Fruit fly (Drosophila melanogaster) whole organism, embryonic: ENCODE measurements around the gene CG32278.

Source experiments
- Awh ChIP-seq: fragments of 200-800 bp; sonication (Bioruptor generic); IDR thresholded peaks from 2 replicates; pipeline ENCODE4, ENCODE4 v1.3.6; 2022; ENCODE audit warnings: missing biosample characterization, missing genetic modification characterization
- Bdp1 ChIP-seq: fragments of 200-800 bp; sonication (Bioruptor generic); optimal IDR thresholded peaks from 3 replicates; lab custom pipeline; 2016; ENCODE audit warnings: missing biosample characterization, missing genetic modification characterization
- CG11085 ChIP-seq: fragments of 200-800 bp; sonication (Bioruptor generic); IDR thresholded peaks from 2 replicates; pipeline ENCODE4 v1.3.6; 2022; ENCODE audit warnings: missing biosample characterization, missing genetic modification characterization
- CG11398 ChIP-seq: fragments of 200-800 bp; sonication (Bioruptor generic); optimal IDR thresholded peaks from 2 replicates; lab custom pipeline; 2016; ENCODE audit warnings: missing biosample characterization, missing genetic modification characterization
- CG12299 ChIP-seq: fragments of 200-800 bp; sonication (Bioruptor generic); optimal IDR thresholded peaks from 2 replicates; lab custom pipeline; 2018; ENCODE audit warnings: missing biosample characterization, mild to moderate bottlenecking, missing genetic modification characterization
- CG12659 ChIP-seq: fragments of 200-800 bp; sonication (Bioruptor generic); optimal IDR thresholded peaks from 3 replicates; lab custom pipeline; 2017; ENCODE audit warnings: mild to moderate bottlenecking, missing biosample characterization, missing genetic modification reagents, missing genetic modification characterization
- CG12769 ChIP-seq: fragments of 200-800 bp; sonication (Bioruptor generic); optimal IDR thresholded peaks from 2 replicates; lab custom pipeline; 2019; ENCODE audit warnings: missing biosample characterization, mild to moderate bottlenecking, missing genetic modification characterization, moderate library complexity
- CG12942 ChIP-seq: fragments of 200-800 bp; sonication (Bioruptor generic); optimal IDR thresholded peaks from 3 replicates; lab custom pipeline; 2016; ENCODE audit warnings: missing biosample characterization, missing genetic modification characterization
- CG14441 ChIP-seq: fragments of 200-800 bp; sonication (Bioruptor generic); IDR thresholded peaks from 2 replicates; pipeline ENCODE4 v1.3.6; 2022; ENCODE audit warnings: missing biosample characterization, missing genetic modification characterization
- CG15073 ChIP-seq: fragments of 200-800 bp; sonication (Bioruptor generic); optimal IDR thresholded peaks from 2 replicates; lab custom pipeline; 2016; ENCODE audit warnings: missing biosample characterization, missing genetic modification characterization
- CG16815 ChIP-seq: fragments of 200-800 bp; sonication (Bioruptor generic); optimal IDR thresholded peaks from 3 replicates; lab custom pipeline; 2017; ENCODE audit warnings: missing biosample characterization, mild to moderate bottlenecking, missing genetic modification characterization
- CG17829 ChIP-seq: fragments of 200-800 bp; optimal IDR thresholded peaks from 2 replicates; lab custom pipeline; 2019; ENCODE audit warnings: missing biosample characterization, mild to moderate bottlenecking, missing genetic modification characterization, moderate library complexity
- CG17912 ChIP-seq: fragments of 200-800 bp; sonication (Bioruptor generic); optimal IDR thresholded peaks from 2 replicates; lab custom pipeline; 2018; ENCODE audit warnings: missing biosample characterization, mild to moderate bottlenecking, missing genetic modification characterization
- CG30431 ChIP-seq: fragments of 200-800 bp; sonication (Bioruptor generic); optimal IDR thresholded peaks from 2 replicates; lab custom pipeline; 2017; ENCODE audit warnings: missing biosample characterization, missing genetic modification characterization
- CG33213 ChIP-seq: fragments of 200-800 bp; sonication (Bioruptor generic); optimal IDR thresholded peaks from 3 replicates; lab custom pipeline; 2016; ENCODE audit warnings: missing biosample characterization, missing genetic modification characterization
- CG34376 ChIP-seq: fragments of 200-800 bp; sonication (Bioruptor generic); optimal IDR thresholded peaks from 2 replicates; lab custom pipeline; 2018; ENCODE audit warnings: missing biosample characterization, mild to moderate bottlenecking, missing genetic modification characterization
- CG4360 ChIP-seq: fragments of 200-800 bp; sonication (Bioruptor generic); IDR thresholded peaks from 2 replicates; pipeline ENCODE4 v1.3.6; 2022; ENCODE audit warnings: missing biosample characterization, missing genetic modification characterization
- CG6683 ChIP-seq: fragments of 200-800 bp; sonication (Bioruptor generic); optimal IDR thresholded peaks from 2 replicates; lab custom pipeline; 2017; ENCODE audit warnings: missing biosample characterization, mild to moderate bottlenecking, missing genetic modification characterization, missing genetic modification reagents
- CG6765 ChIP-seq: fragments of 200-800 bp; sonication (Bioruptor generic); optimal IDR thresholded peaks from 3 replicates; lab custom pipeline; 2017; ENCODE audit warnings: missing biosample characterization, mild to moderate bottlenecking, missing genetic modification characterization
- CG7987 ChIP-seq: fragments of 200-800 bp; sonication (Bioruptor generic); optimal IDR thresholded peaks from 2 replicates; lab custom pipeline; 2018; ENCODE audit warnings: missing biosample characterization, mild to moderate bottlenecking, missing genetic modification characterization, moderate library complexity
- CG8359 ChIP-seq: fragments of 200-800 bp; sonication (Bioruptor generic); optimal IDR thresholded peaks from 2 replicates; lab custom pipeline; 2017; ENCODE audit warnings: missing biosample characterization, mild to moderate bottlenecking, missing genetic modification characterization, borderline replicate concordance
- Camta ChIP-seq: fragments of 200-800 bp; sonication (Bioruptor generic); optimal IDR thresholded peaks from 2 replicates; lab custom pipeline; 2016; ENCODE audit warnings: missing biosample characterization, missing genetic modification characterization
- Dp ChIP-seq: fragments of 200-800 bp; sonication (Bioruptor generic); optimal IDR thresholded peaks from 2 replicates; lab custom pipeline; 2018; ENCODE audit warnings: missing biosample characterization, mild to moderate bottlenecking, missing genetic modification characterization, moderate library complexity
- ERR ChIP-seq: fragments of 200-800 bp; sonication (Bioruptor generic); optimal IDR thresholded peaks from 2 replicates; lab custom pipeline; 2016; ENCODE audit warnings: missing biosample characterization, missing genetic modification characterization
- GATAe ChIP-seq: fragments of 200-800 bp; sonication (Bioruptor generic); conservative IDR thresholded peaks from 2 replicates; pipeline ENCODE4 v1.3.6; 2022; ENCODE audit warnings: missing biosample characterization, missing genetic modification characterization
- HmgD ChIP-seq: fragments of 200-800 bp; sonication (Bioruptor generic); optimal IDR thresholded peaks from 3 replicates; lab custom pipeline; 2016; ENCODE audit warnings: missing biosample characterization, missing genetic modification characterization
- MBD-R2 ChIP-seq: fragments of 200-800 bp; sonication (Bioruptor generic); IDR thresholded peaks from 2 replicates; pipeline ENCODE4 v1.3.6; 2022; ENCODE audit warnings: missing biosample characterization, missing genetic modification characterization
- Opbp ChIP-seq: fragments of 200-800 bp; sonication (Bioruptor generic); IDR thresholded peaks from 3 replicates; pipeline ENCODE4 v1.3.6; 2022; ENCODE audit warnings: missing biosample characterization, missing genetic modification characterization; ENCODE audit not compliant: partially characterized antibody
- Ravus ChIP-seq: fragments of 200-800 bp; sonication (Bioruptor generic); IDR thresholded peaks from 2 replicates; pipeline ENCODE4 v1.3.6; 2022; ENCODE audit warnings: missing biosample characterization, missing genetic modification characterization
- Rfx ChIP-seq: fragments of 200-800 bp; sonication (Bioruptor generic); IDR thresholded peaks from 2 replicates; pipeline ENCODE4 v1.3.6; 2022; ENCODE audit warnings: missing biosample characterization, missing genetic modification characterization
- Rx ChIP-seq: fragments of 200-800 bp; sonication (Bioruptor generic); IDR thresholded peaks from 2 replicates; pipeline ENCODE4 v1.3.6; 2022; ENCODE audit warnings: missing biosample characterization, missing genetic modification characterization
- Scr ChIP-seq: fragments of 200-800 bp; sonication (Bioruptor generic); IDR thresholded peaks from 2 replicates; pipeline ENCODE4 v1.3.6; 2022; ENCODE audit warnings: missing biosample characterization, missing genetic modification characterization; ENCODE audit not compliant: partially characterized antibody
- TFAM ChIP-seq: fragments of 200-800 bp; sonication (Bioruptor generic); optimal IDR thresholded peaks from 2 replicates; lab custom pipeline; 2017; ENCODE audit warnings: missing biosample characterization, missing genetic modification characterization, inconsistent platforms
- YL-1 ChIP-seq: fragments of 200-800 bp; sonication (Bioruptor generic); optimal IDR thresholded peaks from 3 replicates; lab custom pipeline; 2017; ENCODE audit warnings: missing biosample characterization, mild to moderate bottlenecking, missing genetic modification characterization
- bbx ChIP-seq: fragments of 200-800 bp; sonication (Bioruptor generic); IDR thresholded peaks from 2 replicates; pipeline ENCODE4 v1.3.6; 2022; ENCODE audit warnings: missing biosample characterization, missing genetic modification characterization; ENCODE audit not compliant: partially characterized antibody
- ci ChIP-seq: fragments of 200-800 bp; sonication (Bioruptor generic); IDR thresholded peaks from 3 replicates; pipeline ENCODE4 v1.3.6; 2022; ENCODE audit warnings: missing biosample characterization, missing genetic modification characterization
- fru ChIP-seq: fragments of >200 bp; optimal IDR thresholded peaks from 2 replicates; lab custom pipeline; 2017
- fu2 ChIP-seq: fragments of 200-800 bp; sonication (Bioruptor generic); optimal IDR thresholded peaks from 2 replicates; lab custom pipeline; 2016; ENCODE audit warnings: missing biosample characterization, missing genetic modification characterization
- lab ChIP-seq: fragments of 200-800 bp; sonication (Bioruptor generic); optimal IDR thresholded peaks from 3 replicates; lab custom pipeline; 2017; ENCODE audit warnings: missing biosample characterization, missing genetic modification characterization, mild to moderate bottlenecking, moderate library complexity, missing genetic modification reagents
- lov ChIP-seq, 2 experiments: fragments of 200-800 bp in 1 of 2; fragments of >200 bp in 1 of 2; sonication (Bioruptor generic) in 1 of 2; IDR thresholded peaks in 1 of 2; optimal IDR thresholded peaks in 1 of 2; 2 replicates in 1 of 2; 3 replicates in 1 of 2; pipeline versions ENCODE4 v1.3.6 to Lab custom; 2017 to 2022; ENCODE audit warnings: missing biosample characterization in 1 of 2, missing genetic modification characterization in 1 of 2
- nmo ChIP-seq: fragments of 200-800 bp; sonication (Bioruptor generic); optimal IDR thresholded peaks from 2 replicates; lab custom pipeline; 2018; ENCODE audit warnings: missing biosample characterization, mild to moderate bottlenecking, missing genetic modification characterization, moderate library complexity
- org-1 ChIP-seq: fragments of 200-800 bp; sonication (Bioruptor generic); optimal IDR thresholded peaks from 2 replicates; lab custom pipeline; 2017; ENCODE audit warnings: missing biosample characterization, missing genetic modification characterization
- pnt ChIP-seq: fragments of 200-800 bp; sonication (Bioruptor generic); optimal IDR thresholded peaks from 3 replicates; lab custom pipeline; 2016; ENCODE audit warnings: missing biosample characterization, missing genetic modification characterization
- pros ChIP-seq: fragments of 200-800 bp; sonication (Bioruptor generic); optimal IDR thresholded peaks from 3 replicates; lab custom pipeline; 2019; ENCODE audit warnings: missing biosample characterization, mild to moderate bottlenecking, missing genetic modification characterization, moderate library complexity
- ro ChIP-seq: fragments of 200-800 bp; sonication (Bioruptor generic); IDR thresholded peaks from 2 replicates; pipeline ENCODE4 v1.3.6; 2022; ENCODE audit warnings: missing biosample characterization, missing genetic modification characterization
- sr ChIP-seq: fragments of 200-800 bp; sonication (Bioruptor generic); IDR thresholded peaks from 3 replicates; pipeline ENCODE4 v1.3.6; 2022; ENCODE audit warnings: missing biosample characterization, missing genetic modification characterization
- tap ChIP-seq: fragments of 200-800 bp; optimal IDR thresholded peaks from 3 replicates; lab custom pipeline; 2019; ENCODE audit warnings: missing biosample characterization, mild to moderate bottlenecking, missing genetic modification characterization, moderate library complexity
- tin ChIP-seq: fragments of 200-800 bp; sonication (Bioruptor generic); optimal IDR thresholded peaks from 3 replicates; lab custom pipeline; 2016; ENCODE audit warnings: missing biosample characterization, missing genetic modification characterization
- unc-4 ChIP-seq: fragments of 200-800 bp; sonication (Bioruptor generic); IDR thresholded peaks from 2 replicates; pipeline ENCODE4 v1.3.6; 2022; ENCODE audit warnings: missing biosample characterization, missing genetic modification characterization; ENCODE audit not compliant: partially characterized antibody
- wor ChIP-seq: fragments of 200-800 bp; sonication (Bioruptor generic); IDR thresholded peaks from 2 replicates; pipeline ENCODE4 v1.3.6; 2022; ENCODE audit warnings: missing biosample characterization, missing genetic modification characterization
- zen2 ChIP-seq: fragments of 200-800 bp; sonication (Bioruptor generic); IDR thresholded peaks from 3 replicates; pipeline ENCODE4 v1.3.6; 2022; ENCODE audit warnings: missing biosample characterization, missing genetic modification characterization; ENCODE audit not compliant: partially characterized antibody

The CG32278 gene

dm6 chr3L:3197464-3197863, 28.4 kb downstream of the CG32278 start, which contains the start of gene CG14966 (continued):
- peak; percentile 79 for TF ChIP-seq CG34376 (GFP tag; lab: Kevin White, UChicago)
- peak; percentile 87 for TF ChIP-seq Opbp
- TF ChIP-seq CG6765 (GFP tag; lab: Kevin White, UChicago) = no peak
- TF ChIP-seq Rfx (GFP tag; lab: Robert Waterston, UW) = peak; percentile 73
- no peak for TF ChIP-seq CG15073 (GFP tag; lab: Kevin White, UChicago)
- peak; percentile 0 for TF ChIP-seq Camta (GFP tag; lab: Kevin White, UChicago)
- peak; percentile 89 for TF ChIP-seq Scr (GFP tag; lab: Robert Waterston, UW)
- no peak for TF ChIP-seq CG12299
- peak; percentile 25 for TF ChIP-seq ERR (GFP tag; lab: Kevin White, UChicago)
- peak; percentile 62 for TF ChIP-seq CG12659 (GFP tag; lab: Kevin White, UChicago)
- TF ChIP-seq sr (GFP tag; lab: Robert Waterston, UW) = no peak
- peak; percentile 91 for TF ChIP-seq unc-4
- TF ChIP-seq HmgD (GFP tag; lab: Kevin White, UChicago) = peak; percentile 44
- TF ChIP-seq org-1 (GFP tag; lab: Kevin White, UChicago) = no peak
- TF ChIP-seq CG12769 = peak; percentile 44
- TF ChIP-seq Dp (GFP tag; lab: Kevin White, UChicago) = peak; percentile 42
- no peak for TF ChIP-seq ro
- no peak for TF ChIP-seq fru
- peak; percentile 96 for TF ChIP-seq bbx
- no peak for TF ChIP-seq pros (GFP tag; lab: Kevin White, UChicago)
- no peak for TF ChIP-seq CG16815 (GFP tag; lab: Kevin White, UChicago)
- peak; percentile 80 for TF ChIP-seq zen2 (GFP tag; lab: Robert Waterston, UW)
- no peak for TF ChIP-seq Awh (GFP tag; lab: Robert Waterston, UW)
- peak; percentile 66 for TF ChIP-seq CG17829
- no peak for TF ChIP-seq CG30431 (GFP tag; lab: Kevin White, UChicago)
- peak; percentile 30 for TF ChIP-seq CG33213 (GFP tag; lab: Kevin White, UChicago)
- no peak for TF ChIP-seq lov (optimal IDR thresholded peaks at IDR 0.05; lab: Kevin White, UChicago)
- no peak for TF ChIP-seq lov (GFP tag; IDR thresholded peaks at IDR 0.05; lab: Robert Waterston, UW)
- no peak for TF ChIP-seq TFAM (GFP tag; lab: Kevin White, UChicago)
- TF ChIP-seq CG12942 = no peak
- no peak for TF ChIP-seq CG6683 (GFP tag; lab: Kevin White, UChicago)
- TF ChIP-seq lab = peak; percentile 14
- TF ChIP-seq nmo (GFP tag; lab: Kevin White, UChicago) = peak; percentile 43
- TF ChIP-seq CG11085 (GFP tag; lab: Robert Waterston, UW) = no peak
- TF ChIP-seq fu2 (GFP tag; lab: Kevin White, UChicago) = peak; percentile 33
- no peak for TF ChIP-seq pnt
- TF ChIP-seq CG17912 (GFP tag; lab: Kevin White, UChicago) = no peak
- no peak for TF ChIP-seq Ravus (GFP tag; lab: Robert Waterston, UW)
- peak; percentile 97 for TF ChIP-seq MBD-R2 (GFP tag; lab: Robert Waterston, UW)
- no peak for TF ChIP-seq CG8359 (GFP tag; lab: Kevin White, UChicago)
- TF ChIP-seq ci (GFP tag; lab: Robert Waterston, UW) = peak; percentile 50; the same call in 1 of the 3 replicates
- no peak for TF ChIP-seq CG11398 (GFP tag; lab: Kevin White, UChicago)
- no peak for TF ChIP-seq wor
- peak; percentile 79 for TF ChIP-seq YL-1 (GFP tag; lab: Kevin White, UChicago)
- peak; percentile 2 for TF ChIP-seq CG7987 (GFP tag; lab: Kevin White, UChicago)
- TF ChIP-seq Rx (GFP tag; lab: Robert Waterston, UW) = no peak
- no peak for TF ChIP-seq CG4360 (GFP tag; lab: Robert Waterston, UW)
- 0 out of 2 replicates have a peak, but pooled peaks have one; percentile 16 for TF ChIP-seq CG14441
- TF ChIP-seq tin (GFP tag; lab: Kevin White, UChicago) = peak; percentile 39
- no peak for TF ChIP-seq Bdp1
- no peak for TF ChIP-seq GATAe
- TF ChIP-seq tap (tag; lab: Kevin White, UChicago) = no peak
